Fruit fly (Drosophila melanogaster) whole organism, embryonic: ENCODE results near the gene His3.3B.

Experiments used
- Aef1 ChIP-seq: fragments of 200-800 bp; sonication (Bioruptor generic); IDR thresholded peaks from 3 replicates; pipeline ENCODE4 v1.3.6; 2022; ENCODE audit warnings: missing biosample characterization, missing genetic modification characterization
- Asciz ChIP-seq: fragments of 200-800 bp; sonication (Bioruptor generic); optimal IDR thresholded peaks from 2 replicates; lab custom pipeline; 2017; ENCODE audit warnings: missing biosample characterization, mild to moderate bottlenecking, missing genetic modification characterization, missing genetic modification reagents
- Atf6 ChIP-seq: fragments of 200-800 bp; sonication (Bioruptor generic); IDR thresholded peaks from 2 replicates; pipeline ENCODE4 v1.3.6; 2022; ENCODE audit warnings: missing biosample characterization, missing genetic modification characterization
- Awh ChIP-seq: fragments of 200-800 bp; sonication (Bioruptor generic); IDR thresholded peaks from 2 replicates; pipeline ENCODE4, ENCODE4 v1.3.6; 2022; ENCODE audit warnings: missing biosample characterization, missing genetic modification characterization
- CG10274 ChIP-seq: fragments of 200-800 bp; sonication (Bioruptor generic); optimal IDR thresholded peaks from 3 replicates; lab custom pipeline; 2017; ENCODE audit warnings: missing biosample characterization, mild to moderate bottlenecking, missing genetic modification characterization
- CG10979 ChIP-seq: fragments of 200-800 bp; sonication (Bioruptor generic); optimal IDR thresholded peaks from 2 replicates; lab custom pipeline; 2018; ENCODE audit warnings: missing biosample characterization, mild to moderate bottlenecking, missing genetic modification characterization, moderate library complexity
- CG11696 ChIP-seq: fragments of 200-800 bp; sonication (Bioruptor generic); IDR thresholded peaks from 2 replicates; pipeline ENCODE4 v1.3.6; 2022; ENCODE audit warnings: missing biosample characterization, missing genetic modification characterization
- CG12236 ChIP-seq: fragments of 200-800 bp; sonication (Bioruptor generic); optimal IDR thresholded peaks from 2 replicates; lab custom pipeline; 2016; ENCODE audit warnings: missing biosample characterization, missing genetic modification characterization
- CG14667 ChIP-seq: fragments of 200-800 bp; sonication (Bioruptor generic); IDR thresholded peaks from 2 replicates; pipeline ENCODE4 v1.3.6; 2022; ENCODE audit warnings: missing biosample characterization, missing genetic modification characterization
- CG15011 ChIP-seq: fragments of 200-800 bp; sonication (Bioruptor generic); optimal IDR thresholded peaks from 3 replicates; lab custom pipeline; 2018; ENCODE audit warnings: missing biosample characterization, mild to moderate bottlenecking, missing genetic modification characterization
- CG1529 ChIP-seq: fragments of 200-800 bp; sonication (Bioruptor generic); optimal IDR thresholded peaks from 3 replicates; lab custom pipeline; 2018; ENCODE audit warnings: missing biosample characterization, missing genetic modification characterization
- CG17568 ChIP-seq: fragments of 200-800 bp; sonication (Bioruptor generic); optimal IDR thresholded peaks from 2 replicates; lab custom pipeline; 2018; ENCODE audit warnings: missing biosample characterization, mild to moderate bottlenecking, missing genetic modification characterization, moderate library complexity
- CG18262 ChIP-seq: fragments of 200-800 bp; optimal IDR thresholded peaks from 3 replicates; lab custom pipeline; 2019; ENCODE audit warnings: missing biosample characterization, mild to moderate bottlenecking, missing genetic modification characterization, moderate library complexity
- CG5180 ChIP-seq: fragments of 200-800 bp; sonication (Bioruptor generic); optimal IDR thresholded peaks from 3 replicates; lab custom pipeline; 2017; ENCODE audit warnings: missing biosample characterization, missing genetic modification characterization, mild to moderate bottlenecking, moderate library complexity, missing genetic modification reagents
- CG7928 ChIP-seq: fragments of 200-800 bp; sonication (Bioruptor generic); optimal IDR thresholded peaks from 2 replicates; lab custom pipeline; 2017; ENCODE audit warnings: missing biosample characterization, mild to moderate bottlenecking, missing genetic modification characterization
- D ChIP-seq, 2 experiments: fragments of 200-800 bp in 1 of 2; fragments of >200 bp in 1 of 2; sonication (Bioruptor generic) in 1 of 2; optimal IDR thresholded peaks; 2 replicates in 1 of 2; 3 replicates in 1 of 2; lab custom pipeline; 2017; ENCODE audit warnings: mild to moderate bottlenecking in 1 of 2, missing biosample characterization in 1 of 2, missing genetic modification characterization in 1 of 2, missing genetic modification reagents in 1 of 2
- Dbx ChIP-seq: fragments of 200-800 bp; sonication (Bioruptor generic); IDR thresholded peaks from 3 replicates; pipeline ENCODE4 v1.3.6; 2022; ENCODE audit warnings: missing biosample characterization, missing genetic modification characterization
- Dip3 ChIP-seq: fragments of 200-800 bp; sonication (Bioruptor generic); optimal IDR thresholded peaks from 3 replicates; lab custom pipeline; 2016; ENCODE audit warnings: missing biosample characterization, missing genetic modification characterization
- HLH3B ChIP-seq: fragments of 200-800 bp; sonication (Bioruptor generic); IDR thresholded peaks from 2 replicates; pipeline ENCODE4 v1.3.6; 2022; ENCODE audit warnings: missing biosample characterization, missing genetic modification characterization
- HLH54F ChIP-seq: fragments of 200-800 bp; sonication (Bioruptor generic); optimal IDR thresholded peaks from 3 replicates; lab custom pipeline; 2016; ENCODE audit warnings: missing biosample characterization, missing genetic modification characterization
- Meics ChIP-seq: fragments of 200-800 bp; sonication (Bioruptor generic); optimal IDR thresholded peaks from 2 replicates; lab custom pipeline; 2017; ENCODE audit warnings: missing biosample characterization, mild to moderate bottlenecking, missing genetic modification characterization
- Mes4 ChIP-seq: fragments of 200-800 bp; sonication (Bioruptor generic); optimal IDR thresholded peaks from 2 replicates; lab custom pipeline; 2016; ENCODE audit warnings: missing biosample characterization, missing genetic modification characterization
- NC2β ChIP-seq: fragments of 200-800 bp; sonication (Bioruptor generic); optimal IDR thresholded peaks from 2 replicates; lab custom pipeline; 2016; ENCODE audit warnings: missing biosample characterization, missing genetic modification characterization
- Oli ChIP-seq: fragments of 200-800 bp; sonication (Bioruptor generic); optimal IDR thresholded peaks from 2 replicates; lab custom pipeline; 2018; ENCODE audit warnings: missing biosample characterization, mild to moderate bottlenecking, missing genetic modification characterization, moderate library complexity
- Optix ChIP-seq: fragments of 200-800 bp; sonication (Bioruptor generic); IDR thresholded peaks from 3 replicates; pipeline ENCODE4 v1.3.6; 2022; ENCODE audit warnings: missing biosample characterization, missing genetic modification characterization
- PHDP ChIP-seq: fragments of 200-800 bp; sonication (Bioruptor generic); optimal IDR thresholded peaks from 3 replicates; lab custom pipeline; 2018; ENCODE audit warnings: missing biosample characterization, mild to moderate bottlenecking, missing genetic modification characterization, moderate library complexity
- Rx ChIP-seq: fragments of 200-800 bp; sonication (Bioruptor generic); IDR thresholded peaks from 2 replicates; pipeline ENCODE4 v1.3.6; 2022; ENCODE audit warnings: missing biosample characterization, missing genetic modification characterization
- Usf ChIP-seq: fragments of 200-800 bp; sonication (Bioruptor generic); optimal IDR thresholded peaks from 2 replicates; lab custom pipeline; 2017; ENCODE audit warnings: missing genotype, missing biosample characterization, missing genetic modification characterization
- ab ChIP-seq: fragments of 200-800 bp; sonication (Bioruptor generic); optimal IDR thresholded peaks from 2 replicates; lab custom pipeline; 2016; ENCODE audit warnings: missing biosample characterization, missing genetic modification characterization
- ato ChIP-seq: fragments of 200-800 bp; sonication (Bioruptor generic); IDR thresholded peaks from 2 replicates; pipeline ENCODE4 v1.3.6; 2022; ENCODE audit warnings: missing biosample characterization, missing genetic modification characterization; ENCODE audit not compliant: partially characterized antibody
- da ChIP-seq: fragments of 200-800 bp; sonication (Bioruptor generic); optimal IDR thresholded peaks from 2 replicates; lab custom pipeline; 2016; ENCODE audit warnings: missing biosample characterization, missing genetic modification characterization
- h ChIP-seq: fragments of >200 bp; optimal IDR thresholded peaks from 2 replicates; lab custom pipeline; 2017
- hb ChIP-seq: fragments of 200-800 bp; sonication (Bioruptor generic); IDR thresholded peaks from 3 replicates; pipeline ENCODE4 v1.3.6; 2022; ENCODE audit warnings: missing biosample characterization, missing genetic modification characterization; ENCODE audit not compliant: partially characterized antibody
- luna ChIP-seq: fragments of 200-800 bp; sonication (Bioruptor generic); optimal IDR thresholded peaks from 2 replicates; lab custom pipeline; 2016; ENCODE audit warnings: missing biosample characterization, missing genetic modification characterization
- mld ChIP-seq: fragments of 200-800 bp; sonication (Bioruptor generic); IDR thresholded peaks from 3 replicates; pipeline ENCODE4 v1.3.6; 2022; ENCODE audit warnings: missing biosample characterization, missing genetic modification characterization; ENCODE audit not compliant: partially characterized antibody
- org-1 ChIP-seq: fragments of 200-800 bp; sonication (Bioruptor generic); optimal IDR thresholded peaks from 2 replicates; lab custom pipeline; 2017; ENCODE audit warnings: missing biosample characterization, missing genetic modification characterization
- otp ChIP-seq: fragments of 200-800 bp; sonication (Bioruptor generic); IDR thresholded peaks from 3 replicates; pipeline ENCODE4, ENCODE4 v1.3.6; 2022; ENCODE audit warnings: missing biosample characterization, missing genetic modification characterization
- pb ChIP-seq: fragments of 200-800 bp; sonication (Bioruptor generic); optimal IDR thresholded peaks from 3 replicates; lab custom pipeline; 2016; ENCODE audit warnings: missing biosample characterization, missing genetic modification characterization
- rib ChIP-seq: fragments of 200-800 bp; sonication (Bioruptor generic); IDR thresholded peaks from 2 replicates; pipeline ENCODE4 v1.3.6; 2022; ENCODE audit warnings: missing biosample characterization, missing genetic modification characterization
- sc ChIP-seq, 3 experiments: fragments of >200 bp in 2 of 3; fragments of 200-800 bp in 1 of 3; sonication (Bioruptor generic) in 1 of 3; optimal IDR thresholded peaks; 2 replicates in 2 of 3; 3 replicates in 1 of 3; lab custom pipeline; 2017; ENCODE audit warnings: mild to moderate bottlenecking in 1 of 3, missing biosample characterization in 1 of 3, missing genetic modification characterization in 1 of 3, missing genetic modification reagents in 1 of 3
- scrt ChIP-seq: fragments of 200-800 bp; sonication (Bioruptor generic); optimal IDR thresholded peaks from 2 replicates; lab custom pipeline; 2018; ENCODE audit warnings: missing biosample characterization, mild to moderate bottlenecking, missing genetic modification characterization, moderate library complexity
- seq ChIP-seq: fragments of 200-800 bp; sonication (Bioruptor generic); IDR thresholded peaks from 2 replicates; pipeline ENCODE4 v1.3.6; 2022; ENCODE audit warnings: missing biosample characterization, missing genetic modification characterization
- so ChIP-seq: fragments of 200-800 bp; sonication (Bioruptor generic); IDR thresholded peaks from 3 replicates; pipeline ENCODE4 v1.3.6; 2022; ENCODE audit warnings: missing biosample characterization, missing genetic modification characterization
- trh ChIP-seq: fragments of 200-800 bp; sonication (Bioruptor generic); optimal IDR thresholded peaks from 2 replicates; lab custom pipeline; 2016; ENCODE audit warnings: missing biosample characterization, missing genetic modification characterization
- tx ChIP-seq: fragments of 200-800 bp; sonication (Bioruptor generic); optimal IDR thresholded peaks from 2 replicates; lab custom pipeline; 2016; ENCODE audit warnings: missing biosample characterization, missing genetic modification characterization
- unpg ChIP-seq: fragments of 200-800 bp; sonication (Bioruptor generic); optimal IDR thresholded peaks from 3 replicates; lab custom pipeline; 2018; ENCODE audit warnings: missing biosample characterization, mild to moderate bottlenecking, missing genetic modification characterization, moderate library complexity
- usp ChIP-seq: fragments of >200 bp; optimal IDR thresholded peaks from 2 replicates; lab custom pipeline; 2017; ENCODE audit warnings: missing biosample characterization, missing genetic modification characterization
- vnd ChIP-seq: fragments of 200-800 bp; sonication (Bioruptor generic); IDR thresholded peaks from 3 replicates; pipeline ENCODE4 v1.3.6; 2022; ENCODE audit warnings: missing biosample characterization, missing genetic modification characterization; ENCODE audit not compliant: partially characterized antibody
- wek ChIP-seq: fragments of 200-800 bp; sonication (Bioruptor generic); optimal IDR thresholded peaks from 3 replicates; lab custom pipeline; 2018; ENCODE audit warnings: missing biosample characterization, mild to moderate bottlenecking, missing genetic modification characterization, moderate library complexity
- wor ChIP-seq: fragments of 200-800 bp; sonication (Bioruptor generic); IDR thresholded peaks from 2 replicates; pipeline ENCODE4 v1.3.6; 2022; ENCODE audit warnings: missing biosample characterization, missing genetic modification characterization
- zfh1 ChIP-seq: fragments of 200-800 bp; sonication (Bioruptor generic); IDR thresholded peaks from 3 replicates; pipeline ENCODE4 v1.3.6; 2022; ENCODE audit warnings: missing biosample characterization, missing genetic modification characterization

His3.3B gene

dm6 chrX:9106775-9107283 lies 49.6 kb downstream of the His3.3B start, which contains the start of gene Arfrp1 (continued):
- TF ChIP-seq D (optimal IDR thresholded peaks at IDR 0.05; lab: Kevin White, UChicago) = no peak
- TF ChIP-seq D (GFP tag; optimal IDR thresholded peaks at IDR 0.05; lab: Kevin White, UChicago) = no peak
- no peak for TF ChIP-seq org-1 (GFP tag; lab: Kevin White, UChicago)
- no peak for TF ChIP-seq tx (GFP tag; lab: Kevin White, UChicago)
- TF ChIP-seq Usf (GFP tag; lab: Kevin White, UChicago) = no peak
- TF ChIP-seq so (GFP tag; lab: Robert Waterston, UW) = no peak
- TF ChIP-seq Optix (GFP tag; lab: Robert Waterston, UW) = no peak
- TF ChIP-seq scrt (GFP tag; lab: Kevin White, UChicago) = no peak
- no peak for TF ChIP-seq trh (GFP tag; lab: Kevin White, UChicago)
- TF ChIP-seq CG15011 (GFP tag; lab: Kevin White, UChicago) = no peak
- TF ChIP-seq sc (optimal IDR thresholded peaks at IDR 0.05; lab: Kevin White, UChicago) = no peak
- no peak for TF ChIP-seq sc (GFP tag; optimal IDR thresholded peaks at IDR 0.05; lab: Kevin White, UChicago)
- TF ChIP-seq Meics (GFP tag; lab: Kevin White, UChicago) = no peak
- TF ChIP-seq Asciz (GFP tag; lab: Kevin White, UChicago) = no peak
- TF ChIP-seq CG17568 (GFP tag; lab: Kevin White, UChicago) = no peak
- TF ChIP-seq Mes4 (GFP tag; lab: Kevin White, UChicago) = no peak
- TF ChIP-seq hb (GFP tag; lab: Robert Waterston, UW) = peak; percentile 74
- no peak for TF ChIP-seq CG11696 (GFP tag; lab: Robert Waterston, UW)
- no peak for TF ChIP-seq usp (GFP tag; lab: Kevin White, UChicago)
- TF ChIP-seq CG7928 = no peak
- TF ChIP-seq rib (GFP tag; lab: Robert Waterston, UW) = no peak
- TF ChIP-seq Dbx = 0 out of 3 replicates have a peak, but pooled peaks have one; percentile 5
- TF ChIP-seq h (lab: Kevin White, UChicago) = no peak
- no peak for TF ChIP-seq HLH54F (GFP tag; lab: Kevin White, UChicago)
- no peak for TF ChIP-seq luna (GFP tag; lab: Kevin White, UChicago)
- TF ChIP-seq wor (GFP tag; lab: Robert Waterston, UW) = no peak
- 0 out of 3 replicates have a peak, but pooled peaks have one; percentile 50 for TF ChIP-seq mld
- no peak for TF ChIP-seq CG10274 (GFP tag; lab: Kevin White, UChicago)
- TF ChIP-seq pb (GFP tag; lab: Kevin White, UChicago) = no peak
- peak; percentile 56 for TF ChIP-seq CG18262 (tag; lab: Kevin White, UChicago)
- peak; percentile 55; the same call in 1 of the 2 replicates for TF ChIP-seq ato (GFP tag; lab: Robert Waterston, UW)
- no peak for TF ChIP-seq seq (GFP tag; lab: Robert Waterston, UW)
- no peak for TF ChIP-seq Atf6
- no peak for TF ChIP-seq HLH3B
- no peak for TF ChIP-seq CG1529 (GFP tag; lab: Kevin White, UChicago)
- TF ChIP-seq ab (GFP tag; lab: Kevin White, UChicago) = no peak
- peak; percentile 71 for TF ChIP-seq vnd (GFP tag; lab: Robert Waterston, UW)
- no peak for TF ChIP-seq zfh1 (GFP tag; lab: Robert Waterston, UW)
- no peak for TF ChIP-seq Rx (GFP tag; lab: Robert Waterston, UW)
- TF ChIP-seq da = no peak
- no peak for TF ChIP-seq unpg (GFP tag; lab: Kevin White, UChicago)
- TF ChIP-seq CG10979 (tag; lab: Kevin White, UChicago) = no peak
- no peak for TF ChIP-seq CG5180 (GFP tag; lab: Kevin White, UChicago)
- no peak for TF ChIP-seq Oli (tag; lab: Kevin White, UChicago)
- TF ChIP-seq NC2β (GFP tag; lab: Kevin White, UChicago) = no peak
- peak; percentile 88 for TF ChIP-seq wek (GFP tag; lab: Kevin White, UChicago)
- TF ChIP-seq Aef1 (GFP tag; lab: Robert Waterston, UW) = peak; percentile 47; the same call in 2 of the 3 replicates
- TF ChIP-seq Awh (GFP tag; lab: Robert Waterston, UW) = no peak
- no peak for TF ChIP-seq Dip3 (GFP tag; lab: Kevin White, UChicago)
- TF ChIP-seq otp (GFP tag; lab: Robert Waterston, UW) = no peak
- no peak for TF ChIP-seq PHDP (tag; lab: Kevin White, UChicago)
- no peak for TF ChIP-seq CG14667 (GFP tag; lab: Robert Waterston, UW)
- TF ChIP-seq CG12236 (GFP tag; lab: Kevin White, UChicago) = no peak
